Fruit fly (Drosophila melanogaster): ENCODE results near the gene CG11134.

The CG11134 gene

dm6 chrX:13756776-13757312 lies 19.1 kb downstream of the CG11134 start, which contains the start of the genes CG32625 and Rtc1 (continued):
- TF ChIP-seq CG14441 (GFP tag; IDR thresholded peaks at IDR 0.05) (peak; percentile 36; the same call in 1 of the 2 replicates), CG9817 (tag; optimal IDR thresholded peaks at IDR 0.05) (peak; percentile 53), CG2120 (GFP tag; optimal IDR thresholded peaks at IDR 0.05) (peak; percentile 42), Dp (GFP tag; optimal IDR thresholded peaks at IDR 0.05) (peak; percentile 50), run (tag; optimal IDR thresholded peaks at IDR 0.05) (no peak), Taf1 (GFP tag; IDR thresholded peaks at IDR 0.05) (peak; percentile 36; the same call in 1 of the 2 replicates), BEAF-32 (GFP tag; optimal IDR thresholded peaks at IDR 0.05) (peak; percentile 60), CG30403 (GFP tag; optimal IDR thresholded peaks at IDR 0.05) (peak; percentile 64), Sry-β (GFP tag; optimal IDR thresholded peaks at IDR 0.05) (no peak), wdn (GFP tag; IDR thresholded peaks at IDR 0.05) (no peak), lmd (GFP tag; IDR thresholded peaks at IDR 0.05) (no peak), CG11456 (GFP tag; IDR thresholded peaks at IDR 0.05) (peak; percentile 68; the same call in 1 of the 3 replicates), Dll (GFP tag; IDR thresholded peaks at IDR 0.05; ENCODE audit: partially characterized antibody) (peak; percentile 76), Poxn (GFP tag; IDR thresholded peaks at IDR 0.05) (no peak), gem (tag; optimal IDR thresholded peaks at IDR 0.05) (peak; percentile 74), shn (GFP tag; optimal IDR thresholded peaks at IDR 0.05) (no peak), CG32772 (GFP tag; IDR thresholded peaks at IDR 0.05) (no peak), CG1529 (GFP tag; optimal IDR thresholded peaks at IDR 0.05) (no peak), jumu (GFP tag; optimal IDR thresholded peaks at IDR 0.05) (no peak), Sry-δ (GFP tag; optimal IDR thresholded peaks at IDR 0.05) (peak; percentile 20), CG14667 (GFP tag; IDR thresholded peaks at IDR 0.05) (0 out of 2 replicates have a peak, but pooled peaks have one; percentile 13), crp (GFP tag; optimal IDR thresholded peaks at IDR 0.05) (no peak), phol (tag; optimal IDR thresholded peaks at IDR 0.05) (peak; percentile 62), ssp (GFP tag; IDR thresholded peaks at IDR 0.05) (no peak), CG7372 (GFP tag; IDR thresholded peaks at IDR 0.05) (no peak), ftz-f1 (GFP tag; optimal IDR thresholded peaks at IDR 0.05) (no peak), CG9727 (GFP tag; optimal IDR thresholded peaks at IDR 0.05) (peak; percentile 33), gt (GFP tag; IDR thresholded peaks at IDR 0.05) (no peak), nom (GFP tag; optimal IDR thresholded peaks at IDR 0.05) (no peak), sim (GFP tag; IDR thresholded peaks at IDR 0.05) (no peak), CG18262 (tag; optimal IDR thresholded peaks at IDR 0.05) (peak; percentile 45), CG4328 (GFP tag; optimal IDR thresholded peaks at IDR 0.05) (peak; percentile 5), Ptx1 (GFP tag; IDR thresholded peaks at IDR 0.05) (peak; percentile 42), CG42726 (GFP tag; IDR thresholded peaks at IDR 0.05; ENCODE audit: partially characterized antibody) (no peak), Hr78 (GFP tag; optimal IDR thresholded peaks at IDR 0.05) (no peak), CG2678 (tag; optimal IDR thresholded peaks at IDR 0.05) (peak; percentile 62), toy (GFP tag; IDR thresholded peaks at IDR 0.05) (no peak), CG17802 (tag; optimal IDR thresholded peaks at IDR 0.05) (no peak), zen2 (GFP tag; IDR thresholded peaks at IDR 0.05; ENCODE audit: partially characterized antibody) (no peak), D19A (tag; optimal IDR thresholded peaks at IDR 0.05) (peak; percentile 37), CG3838 (GFP tag; optimal IDR thresholded peaks at IDR 0.05) (no peak), CG31388 (GFP tag; optimal IDR thresholded peaks at IDR 0.05) (no peak), inv (GFP tag; IDR thresholded peaks at IDR 0.05; ENCODE audit: partially characterized antibody) (0 out of 2 replicates have a peak, but pooled peaks have one; percentile 16), CG8944 (GFP tag; optimal IDR thresholded peaks at IDR 0.05) (no peak), HLH3B (GFP tag; IDR thresholded peaks at IDR 0.05) (peak; percentile 27; the same call in 1 of the 2 replicates), CG4617 (GFP tag; optimal IDR thresholded peaks at IDR 0.05; ENCODE audit: borderline replicate concordance) (peak; percentile 1), CG10654 (GFP tag; optimal IDR thresholded peaks at IDR 0.05) (peak; percentile 13), cato (GFP tag; optimal IDR thresholded peaks at IDR 0.05; ENCODE audit: borderline replicate concordance) (no peak), Hey (tag; optimal IDR thresholded peaks at IDR 0.05) (no peak), CG1792 (GFP tag; optimal IDR thresholded peaks at IDR 0.05) (no peak)

All from whole organism, embryonic.